Worm (Caenorhabditis elegans): ENCODE measurements around the gene F56F11.2.

Gene F56F11.2

ce11 chrIII:2875946-2876345, 6.1 kb upstream of the F56F11.2 start (continued):
- TF ChIP-seq saeg-2 (GFP tag; IDR thresholded peaks at IDR 0.05), result no peak
- peak; percentile 24 for TF ChIP-seq jun-1 (tag; optimal IDR thresholded peaks at IDR 0.05)
- TF ChIP-seq ZK546.5 (tag; optimal IDR thresholded peaks at IDR 0.05), result no peak
- no peak for TF ChIP-seq madf-5 (GFP tag; IDR thresholded peaks at IDR 0.05)
- peak; percentile 62 for TF ChIP-seq lin-1 (GFP tag; IDR thresholded peaks at IDR 0.05)
- TF ChIP-seq F49E8.2 (tag; optimal IDR thresholded peaks at IDR 0.05; ENCODE audit: borderline replicate concordance), result no peak
- TF ChIP-seq nhr-28 (tag; optimal IDR thresholded peaks at IDR 0.05), result peak; percentile 92
- no peak for TF ChIP-seq nhr-111 (GFP tag; optimal IDR thresholded peaks at IDR 0.05)
- no peak for TF ChIP-seq nhr-76 (tag; optimal IDR thresholded peaks at IDR 0.05)
- peak; percentile 60; the same call in 1 of the 2 replicates for TF ChIP-seq ceh-20 (GFP tag; IDR thresholded peaks at IDR 0.05)
- TF ChIP-seq aly-2 (tag; optimal IDR thresholded peaks at IDR 0.05), result no peak
- TF ChIP-seq nhr-77 (tag; optimal IDR thresholded peaks at IDR 0.05), result peak; percentile 74
- TF ChIP-seq rbr-2 (tag; optimal IDR thresholded peaks at IDR 0.05), result no peak
- TF ChIP-seq lin-38 (GFP tag; IDR thresholded peaks at IDR 0.05), result peak; percentile 52
- peak; percentile 93 for TF ChIP-seq nhr-41 (GFP tag; IDR thresholded peaks at IDR 0.05)
- no peak for TF ChIP-seq snpc-1.2 (GFP tag; IDR thresholded peaks at IDR 0.05)
- TF ChIP-seq skn-1 (tag; optimal IDR thresholded peaks at IDR 0.05), result no peak
- TF ChIP-seq zfp-3 (GFP tag; conservative IDR thresholded peaks at IDR 0.05), result no peak
- no peak for TF ChIP-seq ces-1 (GFP tag; optimal IDR thresholded peaks at IDR 0.05)
- no peak for TF ChIP-seq F26F4.8 (GFP tag; conservative IDR thresholded peaks at IDR 0.05)
- no peak for TF ChIP-seq dmd-9 (GFP tag; IDR thresholded peaks at IDR 0.05)
- no peak for TF ChIP-seq Y5F2A.4 (GFP tag; optimal IDR thresholded peaks at IDR 0.05)
- peak; percentile 2 to 89 for TF ChIP-seq mdl-1 (tag; optimal IDR thresholded peaks at IDR 0.05)
- TF ChIP-seq gei-8 (GFP tag; optimal IDR thresholded peaks at IDR 0.05), result peak; percentile 9
- no peak for TF ChIP-seq zip-2 (tag; optimal IDR thresholded peaks at IDR 0.05)
- no peak for TF ChIP-seq daf-19 (GFP tag; conservative IDR thresholded peaks at IDR 0.05)
- TF ChIP-seq D1046.2 (GFP tag; IDR thresholded peaks at IDR 0.05), result no peak
- TF ChIP-seq hlh-11 (tag; optimal IDR thresholded peaks at IDR 0.05), result peak; percentile 97
- TF ChIP-seq cey-2 (tag; optimal IDR thresholded peaks at IDR 0.05; ENCODE audit: borderline replicate concordance, insufficient read depth), result no peak
- TF ChIP-seq egl-27 (tag; optimal IDR thresholded peaks at IDR 0.05), result no peak
- peak; percentile 97 for TF ChIP-seq aha-1 (tag)
- TF ChIP-seq duxl-1 (tag; optimal IDR thresholded peaks at IDR 0.05; ENCODE audit: poor library complexity), result no peak
- TF ChIP-seq hif-1 (tag; optimal IDR thresholded peaks at IDR 0.05), result no peak
- TF ChIP-seq arid-1 (GFP tag; conservative IDR thresholded peaks at IDR 0.05), result no peak
- no peak for TF ChIP-seq ctbp-1 (GFP tag; IDR thresholded peaks at IDR 0.05)
- peak; percentile 89 for TF ChIP-seq tra-1 (GFP tag; IDR thresholded peaks at IDR 0.05)
- no peak for TF ChIP-seq lin-39 (tag; optimal IDR thresholded peaks at IDR 0.05)
- TF ChIP-seq dve-1 (tag; optimal IDR thresholded peaks at IDR 0.05; ENCODE audit: insufficient read depth), result peak; percentile 94
- no peak for TF ChIP-seq F44E2.7 (GFP tag; IDR thresholded peaks at IDR 0.05)
- TF ChIP-seq ceh-32 (tag; optimal IDR thresholded peaks at IDR 0.05; ENCODE audit: poor library complexity), result no peak
- TF ChIP-seq ztf-11 (tag; optimal IDR thresholded peaks at IDR 0.05), result no peak
- TF ChIP-seq F10B5.3 (tag; optimal IDR thresholded peaks at IDR 0.05), result no peak
- TF ChIP-seq Y105C5A.15 (GFP tag; IDR thresholded peaks at IDR 0.05), result no peak
- no peak for TF ChIP-seq pha-4 (GFP tag; IDR thresholded peaks at IDR 0.05)
- no peak for TF ChIP-seq pha-4 (tag; optimal IDR thresholded peaks at IDR 0.05)
- no peak for TF ChIP-seq zag-1 (tag; optimal IDR thresholded peaks at IDR 0.05)
- TF ChIP-seq nhr-11 (tag; optimal IDR thresholded peaks at IDR 0.05), result peak; percentile 41
- no peak for TF ChIP-seq egl-43 (GFP tag; IDR thresholded peaks at IDR 0.05)
- TF ChIP-seq R02D3.7 (tag; optimal IDR thresholded peaks at IDR 0.05), result no peak
- TF ChIP-seq dmd-6 (GFP tag; IDR thresholded peaks at IDR 0.05), result peak; percentile 91
- peak; percentile 83 for TF ChIP-seq hlh-30 (tag; optimal IDR thresholded peaks at IDR 0.05; ENCODE audit: insufficient read depth)
- no peak for TF ChIP-seq zip-11 (GFP tag; IDR thresholded peaks at IDR 0.05)

Measured in whole organism, L4 larva.